Worm (Caenorhabditis elegans) whole organism, mixed stage, embryonic: ENCODE results near the gene srr-8.
A peak's percentile ranks its signal among the peaks of the same experiment; 100 is the strongest.

Experiments
- M03D4.4 ChIP-seq: sonication (generic microtip); optimal IDR thresholded peaks from 2 replicates; lab custom pipeline; 2017; ENCODE audit warnings: mild to moderate bottlenecking, missing genetic modification characterization, missing compliant biosample characterization
- bed-3 ChIP-seq: fragments of 200-800 bp; sonication (Bioruptor generic); optimal IDR thresholded peaks from 3 replicates; lab custom pipeline; 2018; ENCODE audit warnings: mild to moderate bottlenecking, missing genetic modification characterization, moderate library complexity, missing compliant biosample characterization
- blmp-1 ChIP-seq: fragments of 150-350 bp; optimal IDR thresholded peaks from 2 replicates; lab custom pipeline; 2014; ENCODE audit warnings: missing biosample characterization, missing genetic modification characterization
- ceh-83 ChIP-seq: fragments of 200-800 bp; sonication (Bioruptor generic); optimal IDR thresholded peaks from 2 replicates; lab custom pipeline; 2018; ENCODE audit warnings: mild to moderate bottlenecking, missing genetic modification characterization, missing compliant biosample characterization
- ces-1 ChIP-seq: fragments of 150-350 bp; optimal IDR thresholded peaks from 2 replicates; lab custom pipeline; 2014; ENCODE audit warnings: missing biosample characterization, missing genetic modification reagents, missing genetic modification characterization
- elt-1 ChIP-seq: sonication (generic microtip); optimal IDR thresholded peaks from 2 replicates; lab custom pipeline; 2017; ENCODE audit warnings: missing genetic modification characterization, mild to moderate bottlenecking, missing compliant biosample characterization, antibody characterized with exemption, moderate library complexity, borderline replicate concordance; ENCODE audit not compliant: insufficient read depth
- flh-1 ChIP-seq: fragments of 200-800 bp; sonication (Bioruptor generic); optimal IDR thresholded peaks from 2 replicates; lab custom pipeline; 2018; ENCODE audit warnings: mild to moderate bottlenecking, missing genetic modification characterization, moderate library complexity, missing compliant biosample characterization
- ham-2 ChIP-seq: fragments of 200-800 bp; sonication (Bioruptor generic); optimal IDR thresholded peaks from 2 replicates; lab custom pipeline; 2018; ENCODE audit warnings: mild to moderate bottlenecking, missing genetic modification characterization, missing compliant biosample characterization
- lin-13 ChIP-seq: fragments of 150-350 bp; optimal IDR thresholded peaks from 2 replicates; lab custom pipeline; 2014; ENCODE audit warnings: missing biosample characterization, missing genetic modification characterization
- lin-32 ChIP-seq: fragments of 200-800 bp; sonication (Bioruptor generic); optimal IDR thresholded peaks from 2 replicates; lab custom pipeline; 2018; ENCODE audit warnings: mild to moderate bottlenecking, missing genetic modification characterization, missing compliant biosample characterization
- lsy-2 ChIP-seq: fragments of 150-350 bp; optimal IDR thresholded peaks from 2 replicates; lab custom pipeline; 2014; ENCODE audit warnings: missing biosample characterization, missing genetic modification characterization
- mep-1 ChIP-seq: fragments of 150-350 bp; optimal IDR thresholded peaks from 2 replicates; lab custom pipeline; 2017; ENCODE audit warnings: missing biosample characterization, missing genetic modification reagents, missing genetic modification characterization, inconsistent platforms
- mls-2 ChIP-seq: sonication (generic microtip); optimal IDR thresholded peaks from 2 replicates; lab custom pipeline; 2016; ENCODE audit warnings: mild to moderate bottlenecking, missing genetic modification characterization, moderate library complexity, missing compliant biosample characterization
- nhr-2 ChIP-seq: fragments of 150-350 bp; optimal IDR thresholded peaks from 2 replicates; lab custom pipeline; 2014; ENCODE audit warnings: missing biosample characterization, missing genetic modification characterization
- nhr-237 ChIP-seq: fragments of 150-350 bp; optimal IDR thresholded peaks from 2 replicates; lab custom pipeline; 2014; ENCODE audit warnings: missing biosample characterization, missing genetic modification characterization
- nhr-28 ChIP-seq: fragments of 150-350 bp; optimal IDR thresholded peaks from 2 replicates; lab custom pipeline; 2014; ENCODE audit warnings: missing biosample characterization, missing genetic modification characterization
- nhr-76 ChIP-seq: sonication (generic microtip); optimal IDR thresholded peaks from 2 replicates; lab custom pipeline; 2017; ENCODE audit warnings: missing biosample characterization, missing genetic modification characterization
- pha-4 ChIP-seq: fragments of 150-350 bp; optimal IDR thresholded peaks from 2 replicates; lab custom pipeline; 2018; ENCODE audit warnings: missing biosample characterization, missing genetic modification reagents, missing genetic modification characterization
- sem-2 ChIP-seq: fragments of 200-800 bp; sonication (Bioruptor generic); optimal IDR thresholded peaks from 2 replicates; lab custom pipeline; 2018; ENCODE audit warnings: mild to moderate bottlenecking, missing genetic modification characterization, missing compliant biosample characterization
- snpc-4 ChIP-seq: fragments of 150-350 bp; optimal IDR thresholded peaks from 2 replicates; lab custom pipeline; 2014; ENCODE audit warnings: missing biosample characterization, missing genetic modification characterization
- sptf-1 ChIP-seq: sonication (generic microtip); optimal IDR thresholded peaks from 2 replicates; lab custom pipeline; 2017; ENCODE audit warnings: mild to moderate bottlenecking, missing genetic modification characterization, moderate library complexity, missing compliant biosample characterization
- tbx-8 ChIP-seq: fragments of 200-800 bp; sonication (Bioruptor generic); optimal IDR thresholded peaks from 2 replicates; lab custom pipeline; 2018; ENCODE audit warnings: mild to moderate bottlenecking, missing genetic modification characterization, moderate library complexity, missing compliant biosample characterization
- unc-39 ChIP-seq: fragments of 150-350 bp; optimal IDR thresholded peaks from 2 replicates; lab custom pipeline; 2014; ENCODE audit warnings: missing biosample characterization, missing genetic modification characterization
- unc-62 ChIP-seq: fragments of 150-350 bp; optimal IDR thresholded peaks from 2 replicates; lab custom pipeline; 2014; ENCODE audit warnings: missing biosample characterization, missing genetic modification reagents, missing genetic modification characterization
- zip-8 ChIP-seq: fragments of 150-350 bp; optimal IDR thresholded peaks from 2 replicates; lab custom pipeline; 2014; ENCODE audit warnings: missing biosample characterization, missing genetic modification characterization
- ztf-11 ChIP-seq: fragments of 150-350 bp; optimal IDR thresholded peaks from 2 replicates; lab custom pipeline; 2014; ENCODE audit warnings: missing biosample characterization, missing genetic modification characterization

The srr-8 gene

ce11 chrV:5035058-5035457 lies 33.6 kb downstream of the srr-8 start, which contains the start of gene K11D12.6:
TSS of gene K11D12.6 (minus strand) at chrV:5035158.
- no peak for TF ChIP-seq flh-1 (GFP tag; lab: Kevin White, UChicago)
- TF ChIP-seq lin-32 (GFP tag; lab: Kevin White, UChicago): no peak
- TF ChIP-seq elt-1 (tag; lab: Kevin White, UChicago): no peak
- TF ChIP-seq snpc-4 (tag; lab: Kevin White, UChicago): no peak
- TF ChIP-seq pha-4 (tag; lab: Kevin White, UChicago): no peak
- TF ChIP-seq unc-62: no peak
- no peak for TF ChIP-seq M03D4.4 (tag; lab: Kevin White, UChicago)
- TF ChIP-seq ceh-83 (GFP tag; lab: Kevin White, UChicago): no peak
- TF ChIP-seq lsy-2: no peak
- TF ChIP-seq unc-39 (tag; lab: Kevin White, UChicago): no peak
- no peak for TF ChIP-seq mep-1
- no peak for TF ChIP-seq ham-2

DNA sequence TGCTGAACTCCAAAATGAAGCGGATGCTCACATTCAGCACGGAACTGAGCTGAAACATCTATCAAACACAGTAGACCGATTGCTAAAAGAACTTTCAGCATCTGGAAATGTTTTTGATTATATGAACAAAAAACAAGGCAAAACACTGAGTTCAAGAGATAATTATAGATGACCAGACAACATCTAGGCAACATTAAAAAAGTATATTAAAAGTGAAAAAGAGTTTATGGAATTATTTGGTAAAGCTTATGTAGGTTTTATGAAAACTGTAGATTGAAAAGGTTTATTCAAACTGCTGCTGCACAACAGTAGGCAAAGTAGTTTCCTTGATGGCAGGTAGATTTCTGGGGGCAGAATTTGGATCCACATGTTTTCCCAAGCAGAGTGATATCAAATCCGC lies 34.9 kb downstream of the srr-8 start, which contains the start of gene K11D12.7:
TSS of gene K11D12.7 (minus strand) at position 101 of the 400 bp plus-strand sequence.
- TF ChIP-seq pha-4 (tag; lab: Kevin White, UChicago) (no peak), unc-62 (no peak), sptf-1 (tag; lab: Kevin White, UChicago) (no peak)
- TF ChIP-seq, all 35 proteins: peak for 0

ce11 chrV:5038449-5038848 lies 37.0 kb downstream of the srr-8 start:
- no peak for TF ChIP-seq sem-2 (GFP tag; lab: Kevin White, UChicago)
- peak; percentile 53 for TF ChIP-seq elt-1 (tag; lab: Kevin White, UChicago)
- no peak for TF ChIP-seq flh-1 (GFP tag; lab: Kevin White, UChicago)
- peak; percentile 4 for TF ChIP-seq nhr-2 (tag; lab: Kevin White, UChicago)
- TF ChIP-seq nhr-76 (tag; lab: Kevin White, UChicago): no peak
- TF ChIP-seq nhr-237 (tag; lab: Kevin White, UChicago): no peak
- no peak for TF ChIP-seq ceh-83 (GFP tag; lab: Kevin White, UChicago)
- TF ChIP-seq zip-8: no peak
- no peak for TF ChIP-seq ces-1 (GFP tag; lab: Kevin White, UChicago)
- TF ChIP-seq sptf-1 (tag; lab: Kevin White, UChicago): no peak
- TF ChIP-seq snpc-4 (tag; lab: Kevin White, UChicago): no peak
- TF ChIP-seq tbx-8: no peak

- no peak for TF ChIP-seq nhr-237 (tag; lab: Kevin White, UChicago)
- TF ChIP-seq bed-3 (GFP tag; lab: Kevin White, UChicago): no peak
- no peak for TF ChIP-seq flh-1 (GFP tag; lab: Kevin White, UChicago)
Measured at ce11 chrV:5039559-5039958, 38.1 kb downstream of the srr-8 start, which contains the start of gene K11D12.11. TSS of gene K11D12.11 (minus strand) at chrV:5039600.

DNA sequence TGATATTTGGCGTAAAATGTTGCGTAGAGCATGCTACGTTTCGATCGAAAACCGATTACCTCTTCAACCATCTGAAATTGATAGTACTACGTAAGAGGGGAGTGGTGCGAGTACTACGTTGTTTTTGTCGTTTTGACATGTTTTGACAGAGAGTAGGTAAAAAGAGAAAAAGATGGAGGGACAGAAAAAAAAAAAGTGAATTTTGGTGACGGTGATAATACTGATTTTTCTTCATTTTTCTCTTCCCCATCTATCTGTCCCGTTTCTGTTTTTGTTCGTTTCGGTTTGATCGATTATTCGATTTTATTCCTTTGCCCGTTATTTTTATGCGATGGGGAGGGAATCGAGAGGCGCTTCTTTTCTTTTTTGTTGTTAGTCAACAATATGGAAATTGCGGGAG lies 39.4 kb downstream of the srr-8 start, which contains the start of gene K11D12.8:
TSS of gene K11D12.8 (minus strand) at position 77 of the 400 bp plus-strand sequence.
- no peak for TF ChIP-seq mls-2
- no peak for TF ChIP-seq nhr-28 (tag; lab: Kevin White, UChicago)
- no peak for TF ChIP-seq ham-2
- TF ChIP-seq M03D4.4 (tag; lab: Kevin White, UChicago): no peak
- no peak for TF ChIP-seq elt-1 (tag; lab: Kevin White, UChicago)
- TF ChIP-seq snpc-4 (tag; lab: Kevin White, UChicago): no peak
- TF ChIP-seq mep-1: no peak
- no peak for TF ChIP-seq unc-62
- no peak for TF ChIP-seq blmp-1 (tag; lab: Kevin White, UChicago)
- TF ChIP-seq, all 35 proteins: peak for 0

- no peak for TF ChIP-seq nhr-2 (tag; lab: Kevin White, UChicago)
- TF ChIP-seq tbx-8: no peak
- TF ChIP-seq bed-3 (GFP tag; lab: Kevin White, UChicago): no peak
- no peak for TF ChIP-seq nhr-76 (tag; lab: Kevin White, UChicago)
- no peak for TF ChIP-seq lin-13 (tag; lab: Kevin White, UChicago)
- no peak for TF ChIP-seq ztf-11 (tag; lab: Kevin White, UChicago)
- TF ChIP-seq nhr-237 (tag; lab: Kevin White, UChicago): no peak
- TF ChIP-seq M03D4.4 (tag; lab: Kevin White, UChicago): no peak
- TF ChIP-seq sptf-1 (tag; lab: Kevin White, UChicago): no peak
- TF ChIP-seq elt-1 (tag; lab: Kevin White, UChicago): no peak
- TF ChIP-seq ham-2: no peak
- no peak for TF ChIP-seq sem-2 (GFP tag; lab: Kevin White, UChicago)
- no peak for TF ChIP-seq zip-8
- no peak for TF ChIP-seq lin-32 (GFP tag; lab: Kevin White, UChicago)
- TF ChIP-seq, all 35 proteins: peak for 0
Measured at ce11 chrV:5046103-5046502, 44.6 kb downstream of the srr-8 start, which contains the start of gene exc-14. TSS of gene exc-14 (minus strand) at chrV:5046203.
